Worm (Caenorhabditis elegans): ENCODE results near the gene F57G4.11.

DNA sequence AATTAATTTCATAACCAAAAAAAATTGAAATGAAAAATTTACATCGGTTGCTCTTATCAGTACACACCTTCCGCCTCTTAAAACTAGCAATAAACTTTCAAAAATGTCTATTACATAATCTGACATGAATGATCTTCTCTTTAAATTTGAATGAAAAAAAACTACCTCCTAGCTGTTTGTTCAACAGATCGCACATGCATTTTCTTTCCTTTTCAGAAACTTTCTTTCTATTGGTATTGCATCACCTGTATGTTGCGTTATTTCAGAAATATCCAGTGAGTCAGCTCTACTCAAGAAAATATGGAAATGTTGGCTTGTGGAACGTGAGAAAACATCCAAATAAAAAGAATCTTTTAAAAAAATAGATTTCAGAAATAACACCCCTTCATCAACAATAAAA, 1.8 kb upstream of the F57G4.11 start, which contains the start of gene F57G4.1:
- TF ChIP-seq Y53F4B.3 (GFP tag; IDR thresholded peaks at IDR 0.05) (no peak), zim-3 (tag; optimal IDR thresholded peaks at IDR 0.05) (no peak), Y53G8AR.9 (GFP tag; conservative IDR thresholded peaks at IDR 0.05) (no peak), hsf-1 (GFP tag; IDR thresholded peaks at IDR 0.05) (no peak), madf-6 (GFP tag; IDR thresholded peaks at IDR 0.05) (no peak), dpl-1 (GFP tag; optimal IDR thresholded peaks at IDR 0.05) (no peak), attf-6 (GFP tag; IDR thresholded peaks at IDR 0.05) (no peak), snpc-4 (GFP tag; optimal IDR thresholded peaks at IDR 0.05) (no peak), snpc-4 (tag; optimal IDR thresholded peaks at IDR 0.05) (no peak), F52B5.7 (tag; optimal IDR thresholded peaks at IDR 0.05) (no peak), ceh-91 (GFP tag; IDR thresholded peaks at IDR 0.05) (no peak)
